Worm (Caenorhabditis elegans): ENCODE data around the gene frpr-18.

ce11 chrV:6888828-6889227 is 18.7 kb downstream of the frpr-18 start:
- TF ChIP-seq unc-39 (tag; optimal IDR thresholded peaks at IDR 0.05) (no peak), nhr-10 (tag; optimal IDR thresholded peaks at IDR 0.05) (no peak), fos-1 (tag; optimal IDR thresholded peaks at IDR 0.05) (no peak), skn-1 (tag; optimal IDR thresholded peaks at IDR 0.05) (no peak), aly-2 (tag; optimal IDR thresholded peaks at IDR 0.05) (peak; percentile 91), lin-13 (GFP tag; optimal IDR thresholded peaks at IDR 0.05) (no peak), unc-130 (GFP tag; optimal IDR thresholded peaks at IDR 0.05) (peak; percentile 48), ztf-11 (tag; optimal IDR thresholded peaks at IDR 0.05) (no peak)

Measured in whole organism, L4 larva.